Worm (Caenorhabditis elegans): Measurements from ENCODE around the gene Y49F6B.6.

Gene Y49F6B.6

DNA sequence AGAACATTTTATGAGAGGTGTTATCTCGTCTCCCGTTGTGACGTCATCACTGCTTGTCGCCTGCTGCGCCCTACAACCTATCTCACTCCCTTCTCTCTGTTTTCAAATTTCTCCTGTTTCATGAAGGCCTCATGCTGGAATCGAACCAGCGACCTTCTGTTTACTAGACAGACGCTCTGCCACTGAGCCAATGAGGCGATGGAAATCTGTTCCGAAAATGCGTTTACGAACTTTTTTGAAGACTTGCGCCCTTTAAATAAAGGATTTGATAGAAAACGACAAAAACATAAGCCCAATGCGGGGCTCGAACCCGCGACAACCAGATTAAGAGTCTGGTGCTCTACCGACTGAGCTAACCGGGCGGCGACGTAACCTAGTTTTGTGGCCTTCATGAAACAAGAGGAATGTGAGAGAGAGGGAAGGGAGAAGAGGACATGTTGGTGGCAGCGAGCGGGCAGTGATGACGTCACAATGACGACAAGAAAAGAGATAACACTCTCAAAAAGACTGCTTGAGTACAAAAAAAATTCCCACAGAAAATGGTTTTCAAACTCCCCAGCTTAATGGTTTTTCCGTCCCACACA lies 46.1 kb downstream of the Y49F6B.6 start, which contains the start of gene clec-126 (continued):
- TF ChIP-seq akir-1 (GFP tag; optimal IDR thresholded peaks at IDR 0.05), result no peak
- TF ChIP-seq Y67H2A.10 (GFP tag; conservative IDR thresholded peaks at IDR 0.05), result no peak
- peak; percentile 89 for TF ChIP-seq dox-1 (GFP tag; IDR thresholded peaks at IDR 0.05)

ce11 chrII:3520988-3521850 lies 48.3 kb downstream of the Y49F6B.6 start, which contains the start of gene W09G10.9:
Gene W09G10.9 (plus strand): TSS chrII:3521800.
- TF ChIP-seq F33H1.4 (GFP tag; IDR thresholded peaks at IDR 0.05), result peak; percentile 61
- no peak for TF ChIP-seq zim-3 (tag; optimal IDR thresholded peaks at IDR 0.05)
- no peak for TF ChIP-seq akir-1 (GFP tag; optimal IDR thresholded peaks at IDR 0.05)
- TF ChIP-seq lir-1 (GFP tag; conservative IDR thresholded peaks at IDR 0.05), result peak; percentile 68; the same call in 1 of the 2 replicates
- peak; percentile 70; the same call in 1 of the 2 replicates for TF ChIP-seq ztf-28 (GFP tag; IDR thresholded peaks at IDR 0.05)
- TF ChIP-seq xnd-1 (tag; optimal IDR thresholded peaks at IDR 0.05), result no peak
- TF ChIP-seq attf-6 (GFP tag; IDR thresholded peaks at IDR 0.05), result peak; percentile 64; the same call in 1 of the 2 replicates
- peak; percentile 89 for TF ChIP-seq D2030.7 (GFP tag; IDR thresholded peaks at IDR 0.05)
- peak; percentile 36; the same call in 1 of the 2 replicates for TF ChIP-seq ceh-40 (GFP tag; IDR thresholded peaks at IDR 0.05)
- peak; percentile 57 for TF ChIP-seq F23B12.7 (tag; optimal IDR thresholded peaks at IDR 0.05; ENCODE audit: insufficient read depth)
- no peak for TF ChIP-seq dpff-1 (tag; optimal IDR thresholded peaks at IDR 0.05)
- TF ChIP-seq madf-8 (GFP tag; conservative IDR thresholded peaks at IDR 0.05), result no peak; the same call in 1 of the 2 replicates
- no peak for TF ChIP-seq F55B11.4 (tag; optimal IDR thresholded peaks at IDR 0.05; ENCODE audit: borderline replicate concordance, insufficient read depth)
- TF ChIP-seq K12H6.12 (tag; optimal IDR thresholded peaks at IDR 0.05), result peak; percentile 54
- TF ChIP-seq snpc-4 (GFP tag; optimal IDR thresholded peaks at IDR 0.05), result peak; percentile 1
- peak in 2 of 4 experiments; percentile 47 to 52 for TF ChIP-seq snpc-4 (tag; optimal IDR thresholded peaks at IDR 0.05)
- TF ChIP-seq bed-2 (GFP tag; IDR thresholded peaks at IDR 0.05), result no peak
- peak; percentile 71 for TF ChIP-seq attf-5 (GFP tag; optimal IDR thresholded peaks at IDR 0.05)
- no peak for TF ChIP-seq aptf-2 (GFP tag; conservative IDR thresholded peaks at IDR 0.05)
- 0 out of 2 replicates have a peak, but pooled peaks have one; percentile 56 for TF ChIP-seq ztf-6 (GFP tag; IDR thresholded peaks at IDR 0.05)
- TF ChIP-seq cebp-1 (GFP tag; IDR thresholded peaks at IDR 0.05), result no peak
- TF ChIP-seq cebp-1 (tag; optimal IDR thresholded peaks at IDR 0.05), result peak; percentile 65
- TF ChIP-seq cebp-2 (GFP tag; IDR thresholded peaks at IDR 0.05), result no peak
- no peak for TF ChIP-seq gei-17 (GFP tag; optimal IDR thresholded peaks at IDR 0.05)
- no peak for TF ChIP-seq nhr-27 (tag; optimal IDR thresholded peaks at IDR 0.05)
- TF ChIP-seq C06A6.2 (GFP tag; conservative IDR thresholded peaks at IDR 0.05), result 0 out of 2 replicates have a peak, but pooled peaks have one; percentile 45
- no peak for TF ChIP-seq ama-1 (optimal IDR thresholded peaks at IDR 0.05)
- peak in 1 of 2 experiments; percentile 44 for TF ChIP-seq ama-1 (GFP tag; optimal IDR thresholded peaks at IDR 0.05)
- TF ChIP-seq sea-2 (GFP tag; IDR thresholded peaks at IDR 0.05), result no peak
- peak; percentile 2 for TF ChIP-seq ztf-26 (tag; optimal IDR thresholded peaks at IDR 0.05)
- peak; percentile 23 for TF ChIP-seq atf-7 (tag; optimal IDR thresholded peaks at IDR 0.05)
- TF ChIP-seq lin-54 (GFP tag; optimal IDR thresholded peaks at IDR 0.05), result peak; percentile 45
- peak; percentile 84 for TF ChIP-seq K11D2.4 (GFP tag; IDR thresholded peaks at IDR 0.05)
- TF ChIP-seq rcor-1 (GFP tag; IDR thresholded peaks at IDR 0.05), result peak; percentile 82
- no peak for TF ChIP-seq efl-1 (GFP tag; optimal IDR thresholded peaks at IDR 0.05)
- TF ChIP-seq bed-1 (GFP tag; IDR thresholded peaks at IDR 0.05), result no peak
- TF ChIP-seq nfya-1 (tag; optimal IDR thresholded peaks at IDR 0.05; ENCODE audit: borderline replicate concordance, insufficient read depth), result no peak
- TF ChIP-seq ekl-4 (GFP tag; IDR thresholded peaks at IDR 0.05), result peak; percentile 75
- TF ChIP-seq lin-40 (tag; optimal IDR thresholded peaks at IDR 0.05), result peak; percentile 61
- TF ChIP-seq somi-1 (GFP tag; optimal IDR thresholded peaks at IDR 0.05), result no peak
- no peak for TF ChIP-seq ets-4 (GFP tag; optimal IDR thresholded peaks at IDR 0.05)
- TF ChIP-seq hmg-1.2 (GFP tag; IDR thresholded peaks at IDR 0.05), result peak; percentile 93

Data from whole organism, young adult.